Worm (Caenorhabditis elegans) whole organism, L1 larva: ENCODE measurements around the gene fipr-14.

Source experiments
- C04F5.9 ChIP-seq: sonication (generic microtip); optimal IDR thresholded peaks from 2 replicates; lab custom pipeline; 2016; ENCODE audit warnings: missing genetic modification characterization, missing compliant biosample characterization
- C16A3.4 ChIP-seq: fragments of 150-350 bp; optimal IDR thresholded peaks from 2 replicates; lab custom pipeline; 2014; ENCODE audit warnings: missing biosample characterization, missing genetic modification characterization
- C34B4.2 ChIP-seq: sonication (generic microtip); optimal IDR thresholded peaks from 2 replicates; lab custom pipeline; 2017; ENCODE audit warnings: mild to moderate bottlenecking, missing genetic modification characterization, missing compliant biosample characterization
- aha-1 ChIP-seq: fragments of 150-350 bp; optimal IDR thresholded peaks from 2 replicates; lab custom pipeline; 2014; ENCODE audit warnings: missing biosample characterization, missing genetic modification characterization
- alr-1 ChIP-seq: fragments of 200-800 bp; sonication (Bioruptor generic); optimal IDR thresholded peaks from 2 replicates; lab custom pipeline; 2018; ENCODE audit warnings: borderline replicate concordance, mild to moderate bottlenecking, missing genetic modification characterization, missing compliant biosample characterization
- aly-2 ChIP-seq: fragments of 150-350 bp; optimal IDR thresholded peaks from 2 replicates; lab custom pipeline; 2014; ENCODE audit warnings: missing biosample characterization, missing genetic modification characterization
- ceh-63 ChIP-seq: fragments of 200-800 bp; sonication (Bioruptor generic); optimal IDR thresholded peaks from 2 replicates; lab custom pipeline; 2018; ENCODE audit warnings: mild to moderate bottlenecking, missing genetic modification characterization, missing compliant biosample characterization
- ceh-8 ChIP-seq: fragments of 200-800 bp; sonication (Bioruptor generic); optimal IDR thresholded peaks from 2 replicates; lab custom pipeline; 2018; ENCODE audit warnings: mild to moderate bottlenecking, missing genetic modification characterization, moderate library complexity, missing compliant biosample characterization
- ceh-82 ChIP-seq, 3 experiments: fragments of 150-350 bp in 1 of 3; sonication (generic microtip) in 2 of 3; optimal IDR thresholded peaks; 2 replicates each; lab custom pipeline; 2014 to 2017; ENCODE audit warnings: missing biosample characterization in 3 of 3, missing genetic modification characterization in 3 of 3
- ceh-88 ChIP-seq: fragments of 200-800 bp; sonication (Bioruptor generic); IDR thresholded peaks from 2 replicates; pipeline ENCODE4 v1.3.6; 2022; ENCODE audit warnings: missing genetic modification characterization, missing compliant biosample characterization
- ceh-90 ChIP-seq: sonication (generic microtip); optimal IDR thresholded peaks from 2 replicates; lab custom pipeline; 2016; ENCODE audit warnings: missing genetic modification characterization, missing compliant biosample characterization
- dpl-1 ChIP-seq, 3 experiments: fragments of 150-350 bp in 2 of 3; sonication (generic microtip) in 1 of 3; optimal IDR thresholded peaks; 2 replicates each; lab custom pipeline; 2014 to 2017; ENCODE audit warnings: missing biosample characterization in 3 of 3, missing genetic modification characterization in 3 of 3, missing genetic modification reagents in 3 of 3
- dsc-1 ChIP-seq: sonication (generic microtip); optimal IDR thresholded peaks from 2 replicates; lab custom pipeline; 2016; ENCODE audit warnings: mild to moderate bottlenecking, missing genetic modification characterization, missing compliant biosample characterization
- efl-1 ChIP-seq, 4 experiments: fragments of 150-350 bp; optimal IDR thresholded peaks in 3 of 4; peaks in 1 of 4; 1 replicate in 1 of 4; 2 replicates in 3 of 4; lab custom pipeline; 2014; ENCODE audit warnings: missing biosample characterization in 2 of 4, missing genetic modification characterization in 2 of 4, missing genetic modification reagents in 2 of 4
- efl-3 ChIP-seq: fragments of 200-800 bp; sonication (Bioruptor generic); optimal IDR thresholded peaks from 2 replicates; lab custom pipeline; 2018; ENCODE audit warnings: mild to moderate bottlenecking, missing genetic modification characterization, missing compliant biosample characterization
- egl-13 ChIP-seq: sonication (generic microtip); optimal IDR thresholded peaks from 2 replicates; lab custom pipeline; 2016; ENCODE audit warnings: missing genotype, missing genetic modification reagents, missing genetic modification characterization, missing compliant biosample characterization
- egl-27 ChIP-seq, 2 experiments: fragments of 150-350 bp in 1 of 2; sonication (generic microtip); optimal IDR thresholded peaks; 3 replicates each; lab custom pipeline; 2017 to 2018; ENCODE audit warnings: missing biosample characterization in 2 of 2, missing genetic modification characterization in 2 of 2, missing genetic modification reagents in 2 of 2
- elt-2 ChIP-seq: sonication (generic microtip); optimal IDR thresholded peaks from 2 replicates; lab custom pipeline; 2016; ENCODE audit warnings: missing genetic modification characterization, mild to moderate bottlenecking, inconsistent platforms, missing compliant biosample characterization, missing genetic modification reagents
- fkh-8 ChIP-seq: sonication (generic microtip); optimal IDR thresholded peaks from 2 replicates; lab custom pipeline; 2016; ENCODE audit warnings: mild to moderate bottlenecking, missing genetic modification characterization, missing compliant biosample characterization
- grh-1 ChIP-seq: fragments of 200-800 bp; sonication (Bioruptor generic); IDR thresholded peaks from 2 replicates; pipeline ENCODE4 v1.3.6; 2022; ENCODE audit warnings: missing genetic modification reagents, missing genetic modification characterization, missing compliant biosample characterization
- hlh-17 ChIP-seq: fragments of 200-800 bp; sonication (Bioruptor generic); optimal IDR thresholded peaks from 2 replicates; lab custom pipeline; 2018; ENCODE audit warnings: missing genetic modification characterization, mild to moderate bottlenecking, missing compliant biosample characterization, moderate library complexity, borderline replicate concordance
- hlh-4 ChIP-seq: sonication (generic microtip); optimal IDR thresholded peaks from 2 replicates; lab custom pipeline; 2016; ENCODE audit warnings: mild to moderate bottlenecking, missing genetic modification characterization, missing compliant biosample characterization
- hpl-2 ChIP-seq: fragments of 150-350 bp; optimal IDR thresholded peaks from 2 replicates; lab custom pipeline; 2014; ENCODE audit warnings: missing biosample characterization, missing genetic modification reagents, missing genetic modification characterization
- irx-1 ChIP-seq: sonication (generic microtip); optimal IDR thresholded peaks from 2 replicates; lab custom pipeline; 2016; ENCODE audit warnings: missing genetic modification characterization, missing compliant biosample characterization
- jun-1 ChIP-seq: fragments of 150-350 bp; optimal IDR thresholded peaks from 2 replicates; lab custom pipeline; 2014; ENCODE audit warnings: missing biosample characterization, missing genetic modification reagents, missing genetic modification characterization
- lin-14 ChIP-seq: fragments of 200-800 bp; sonication (Bioruptor generic); optimal IDR thresholded peaks from 2 replicates; lab custom pipeline; 2018; ENCODE audit warnings: mild to moderate bottlenecking, missing genetic modification characterization, moderate library complexity, missing compliant biosample characterization
- lin-15B ChIP-seq: fragments of 150-350 bp; sonication (generic microtip); optimal IDR thresholded peaks from 3 replicates; lab custom pipeline; 2014; ENCODE audit warnings: missing biosample characterization, missing genetic modification characterization
- lin-39 ChIP-seq: fragments of 150-350 bp; optimal IDR thresholded peaks from 2 replicates; lab custom pipeline; 2014; ENCODE audit warnings: missing biosample characterization, missing genetic modification reagents, missing genetic modification characterization
- lsy-2 ChIP-seq, 2 experiments: fragments of 150-350 bp; optimal IDR thresholded peaks; 2 replicates each; lab custom pipeline; 2014; ENCODE audit warnings: missing biosample characterization in 2 of 2, missing genetic modification characterization in 2 of 2
- mab-9 ChIP-seq: fragments of 200-800 bp; sonication (Bioruptor generic); IDR thresholded peaks from 2 replicates; pipeline ENCODE4 v1.3.6; 2022; ENCODE audit warnings: missing genetic modification reagents, missing genetic modification characterization, missing compliant biosample characterization
- mef-2 ChIP-seq: fragments of 150-350 bp; optimal IDR thresholded peaks from 2 replicates; lab custom pipeline; 2014; ENCODE audit warnings: missing biosample characterization, missing genetic modification characterization
- mep-1 ChIP-seq: fragments of 150-350 bp; optimal IDR thresholded peaks from 2 replicates; lab custom pipeline; 2014; ENCODE audit warnings: missing biosample characterization, missing genetic modification characterization
- nhr-11 ChIP-seq: fragments of 150-350 bp; optimal IDR thresholded peaks from 2 replicates; lab custom pipeline; 2014; ENCODE audit warnings: missing biosample characterization, missing genetic modification characterization
- nhr-19 ChIP-seq: fragments of 200-800 bp; sonication (Bioruptor generic); conservative IDR thresholded peaks from 2 replicates; pipeline ENCODE4 v1.3.6; 2022; ENCODE audit warnings: missing genetic modification characterization, missing compliant biosample characterization
- nhr-20 ChIP-seq: sonication (generic microtip); optimal IDR thresholded peaks from 2 replicates; lab custom pipeline; 2016; ENCODE audit warnings: mild to moderate bottlenecking, missing genetic modification characterization, missing compliant biosample characterization
- nhr-237 ChIP-seq: fragments of 150-350 bp; optimal IDR thresholded peaks from 2 replicates; lab custom pipeline; 2014; ENCODE audit warnings: missing biosample characterization, missing genetic modification characterization
- pqm-1 ChIP-seq: sonication (generic microtip); optimal IDR thresholded peaks from 3 replicates; lab custom pipeline; 2017; ENCODE audit warnings: missing biosample characterization, missing genetic modification characterization
- rnt-1 ChIP-seq: sonication (generic microtip); optimal IDR thresholded peaks from 2 replicates; lab custom pipeline; 2016; ENCODE audit warnings: mild to moderate bottlenecking, missing genetic modification characterization, moderate library complexity, missing compliant biosample characterization
- skn-1 ChIP-seq: fragments of 150-350 bp; optimal IDR thresholded peaks from 2 replicates; lab custom pipeline; 2014; ENCODE audit warnings: missing biosample characterization, missing genetic modification characterization
- snpc-4 ChIP-seq: fragments of 150-350 bp; optimal IDR thresholded peaks from 2 replicates; lab custom pipeline; 2014; ENCODE audit warnings: missing biosample characterization, missing genetic modification characterization
- snu-23 ChIP-seq: sonication (generic microtip); optimal IDR thresholded peaks from 2 replicates; lab custom pipeline; 2016; ENCODE audit warnings: missing genetic modification characterization, missing compliant biosample characterization
- sptf-1 ChIP-seq: fragments of 150-350 bp; optimal IDR thresholded peaks from 2 replicates; lab custom pipeline; 2014; ENCODE audit warnings: missing biosample characterization, missing genetic modification characterization
- sup-37 ChIP-seq: fragments of 200-800 bp; sonication (Bioruptor generic); optimal IDR thresholded peaks from 2 replicates; lab custom pipeline; 2018; ENCODE audit warnings: mild to moderate bottlenecking, missing genetic modification characterization, missing compliant biosample characterization
- tbx-2 ChIP-seq: sonication (generic microtip); optimal IDR thresholded peaks from 2 replicates; lab custom pipeline; 2016; ENCODE audit warnings: missing genetic modification characterization, missing compliant biosample characterization
- tlp-1 ChIP-seq: fragments of 150-350 bp; optimal IDR thresholded peaks from 2 replicates; lab custom pipeline; 2014; ENCODE audit warnings: missing biosample characterization, missing genetic modification characterization
- unc-130 ChIP-seq: fragments of 150-350 bp; optimal IDR thresholded peaks from 2 replicates; lab custom pipeline; 2017; ENCODE audit warnings: missing biosample characterization, missing genetic modification characterization, inconsistent platforms
- unc-30 ChIP-seq: sonication (generic microtip); optimal IDR thresholded peaks from 2 replicates; lab custom pipeline; 2017; ENCODE audit warnings: missing biosample characterization, missing genetic modification characterization
- xbp-1 ChIP-seq: sonication (generic microtip); optimal IDR thresholded peaks from 2 replicates; lab custom pipeline; 2016; ENCODE audit warnings: missing genetic modification characterization, missing compliant biosample characterization
- zag-1 ChIP-seq: fragments of 150-350 bp; optimal IDR thresholded peaks from 2 replicates; lab custom pipeline; 2014; ENCODE audit warnings: missing biosample characterization, missing genetic modification characterization
- zip-4 ChIP-seq: fragments of 200-800 bp; sonication (Bioruptor generic); optimal IDR thresholded peaks from 2 replicates; lab custom pipeline; 2018; ENCODE audit warnings: mild to moderate bottlenecking, missing genetic modification characterization, moderate library complexity, missing compliant biosample characterization
- ztf-11 ChIP-seq, 2 experiments: sonication (generic microtip); optimal IDR thresholded peaks; 2 replicates each; lab custom pipeline; 2016 to 2017; ENCODE audit warnings: missing genetic modification characterization in 2 of 2, missing biosample characterization in 1 of 2, missing compliant biosample characterization in 1 of 2
- ztf-4 ChIP-seq: fragments of 150-350 bp; optimal IDR thresholded peaks from 2 replicates; lab custom pipeline; 2014; ENCODE audit warnings: missing biosample characterization, missing genetic modification characterization

The fipr-14 gene

ce11 chrIV:10842705-10843364 is 34.1 kb upstream of the fipr-14 start, which contains the start of gene T11G6.5:
Gene T11G6.5 (minus strand): TSS chrIV:10842755.
- no peak for TF ChIP-seq ceh-8
- TF ChIP-seq efl-1 (optimal IDR thresholded peaks at IDR 0.05; lab: Kevin White, UChicago) = peak; percentile 39 to 52
- peak; percentile 48 to 95 for TF ChIP-seq efl-1 (GFP tag; optimal IDR thresholded peaks at IDR 0.05 in 1 of 2; lab: Kevin White, UChicago)
- TF ChIP-seq sptf-1 (tag; lab: Kevin White, UChicago) = no peak
- TF ChIP-seq hlh-4 (tag; lab: Kevin White, UChicago) = no peak
- TF ChIP-seq nhr-20 (tag; lab: Kevin White, UChicago) = peak; percentile 18
- no peak for TF ChIP-seq nhr-237
- TF ChIP-seq egl-27 (tag; optimal IDR thresholded peaks at IDR 0.05; lab: Kevin White, UChicago) = no peak
- no peak for TF ChIP-seq elt-2
- no peak for TF ChIP-seq mef-2 (tag; lab: Kevin White, UChicago)
- TF ChIP-seq tbx-2 (tag; lab: Kevin White, UChicago) = peak; percentile 4
- TF ChIP-seq efl-3 = no peak
- no peak for TF ChIP-seq lin-39 (tag; lab: Kevin White, UChicago)
- peak in 1 of 3 experiments; percentile 33 for TF ChIP-seq ceh-82 (tag; optimal IDR thresholded peaks at IDR 0.05; lab: Kevin White, UChicago)
- TF ChIP-seq sup-37 (GFP tag; lab: Kevin White, UChicago) = no peak
- TF ChIP-seq dsc-1 (tag; lab: Kevin White, UChicago) = peak; percentile 3
- no peak for TF ChIP-seq C04F5.9
- peak; percentile 49 for TF ChIP-seq rnt-1 (tag; lab: Kevin White, UChicago)
- peak; percentile 37 for TF ChIP-seq skn-1 (tag; lab: Kevin White, UChicago)
- TF ChIP-seq lin-15B (tag; lab: Kevin White, UChicago) = no peak
- TF ChIP-seq grh-1 (GFP tag; lab: Robert Waterston, UW) = no peak
- TF ChIP-seq aha-1 (tag; lab: Kevin White, UChicago) = no peak
- TF ChIP-seq fkh-8 (tag; lab: Kevin White, UChicago) = no peak
- no peak for TF ChIP-seq ceh-63 (GFP tag; lab: Kevin White, UChicago)
- TF ChIP-seq irx-1 (tag; lab: Kevin White, UChicago) = no peak
- no peak for TF ChIP-seq egl-13 (tag; lab: Kevin White, UChicago)
- TF ChIP-seq zip-4 = no peak
- TF ChIP-seq unc-30 = no peak
- TF ChIP-seq pqm-1 (tag; lab: Kevin White, UChicago) = no peak
- peak; percentile 14 for TF ChIP-seq unc-130
- TF ChIP-seq C16A3.4 (tag; lab: Kevin White, UChicago) = no peak
- TF ChIP-seq ztf-11 (tag; optimal IDR thresholded peaks at IDR 0.05; lab: Kevin White, UChicago) = no peak
- TF ChIP-seq lsy-2 (tag; optimal IDR thresholded peaks at IDR 0.05; lab: Kevin White, UChicago) = peak; percentile 87 to 97
- TF ChIP-seq mep-1 (tag; lab: Kevin White, UChicago) = peak; percentile 45
- no peak for TF ChIP-seq hpl-2 (GFP tag; lab: Kevin White, UChicago)
- no peak for TF ChIP-seq ceh-90 (tag; lab: Kevin White, UChicago)
- no peak for TF ChIP-seq zag-1 (tag; lab: Kevin White, UChicago)
- TF ChIP-seq snpc-4 (tag; lab: Kevin White, UChicago) = peak; percentile 6
- no peak for TF ChIP-seq ztf-4 (tag; lab: Kevin White, UChicago)
- peak in 2 of 3 experiments; percentile 46 to 51 for TF ChIP-seq dpl-1 (GFP tag; optimal IDR thresholded peaks at IDR 0.05; lab: Kevin White, UChicago)
- TF ChIP-seq snu-23 (GFP tag; lab: Kevin White, UChicago) = peak; percentile 50
- TF ChIP-seq aly-2 (tag; lab: Kevin White, UChicago) = no peak
- TF ChIP-seq tlp-1 (tag; lab: Kevin White, UChicago) = no peak
- TF ChIP-seq lin-14 (GFP tag; lab: Kevin White, UChicago) = no peak
- no peak for TF ChIP-seq C34B4.2 (tag; lab: Kevin White, UChicago)
- TF ChIP-seq nhr-19 (GFP tag; lab: Robert Waterston, UW) = no peak
- no peak for TF ChIP-seq ceh-88
- no peak for TF ChIP-seq alr-1 (tag; lab: Kevin White, UChicago)
- no peak for TF ChIP-seq nhr-11
- peak; percentile 37 for TF ChIP-seq xbp-1 (tag; lab: Kevin White, UChicago)
- TF ChIP-seq mab-9 (GFP tag; lab: Robert Waterston, UW) = no peak
- TF ChIP-seq jun-1 (tag; lab: Kevin White, UChicago) = no peak
- TF ChIP-seq hlh-17 (GFP tag; lab: Kevin White, UChicago) = no peak
